Fruit fly (Drosophila melanogaster): ENCODE data around the gene CG11030.

CG11030 gene

DNA sequence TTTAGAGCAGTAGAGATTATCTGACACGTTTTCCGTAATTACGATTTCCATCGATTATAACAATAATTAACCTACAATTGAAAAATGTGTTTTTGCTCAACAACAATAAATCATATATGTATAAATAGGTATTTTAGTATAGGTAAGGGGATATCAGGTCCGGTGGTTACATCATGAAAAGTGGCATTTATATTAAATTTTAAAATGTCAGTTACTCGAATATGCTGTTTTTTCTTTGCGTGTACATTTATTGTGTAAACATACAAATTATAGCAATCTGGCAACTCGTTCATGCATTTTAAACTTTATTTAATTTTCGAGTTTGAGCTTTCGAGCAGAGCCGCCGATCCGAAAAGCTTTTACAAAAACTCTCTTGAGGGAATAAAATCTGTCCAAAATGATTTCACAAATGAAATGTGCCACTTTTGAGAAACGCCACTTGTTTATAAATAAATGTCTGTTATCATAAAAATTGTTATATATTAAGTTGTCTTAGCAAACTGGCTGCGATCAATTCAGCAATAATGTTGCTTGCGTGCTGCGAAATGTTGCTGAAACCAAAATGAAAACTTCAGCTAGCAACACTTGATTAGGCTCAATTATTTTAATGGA is 19.2 kb downstream of the CG11030 start (continued):
- TF ChIP-seq fkh (GFP tag; optimal IDR thresholded peaks at IDR 0.05): no peak
- TF ChIP-seq spab (GFP tag; optimal IDR thresholded peaks at IDR 0.05): no peak
- TF ChIP-seq Eip93F (GFP tag; optimal IDR thresholded peaks at IDR 0.05): no peak
- peak; percentile 3 for TF ChIP-seq Sox14 (GFP tag; optimal IDR thresholded peaks at IDR 0.05)
- TF ChIP-seq Lpt (GFP tag; optimal IDR thresholded peaks at IDR 0.05): peak; percentile 36
- TF ChIP-seq esn (GFP tag; optimal IDR thresholded peaks at IDR 0.05): peak; percentile 49
- TF ChIP-seq Ets21C (GFP tag; optimal IDR thresholded peaks at IDR 0.05): no peak
- TF ChIP-seq CG1621 (tag; optimal IDR thresholded peaks at IDR 0.05): no peak
- TF ChIP-seq Hr39 (GFP tag; optimal IDR thresholded peaks at IDR 0.05): peak; percentile 27
- no peak for TF ChIP-seq vri (GFP tag; optimal IDR thresholded peaks at IDR 0.05)
- peak; percentile 49 for TF ChIP-seq lz (GFP tag; optimal IDR thresholded peaks at IDR 0.05)
- TF ChIP-seq Sox102F (GFP tag; optimal IDR thresholded peaks at IDR 0.05): peak; percentile 18
- no peak for TF ChIP-seq ss (GFP tag; optimal IDR thresholded peaks at IDR 0.05)
- TF ChIP-seq CG10669 (GFP tag; optimal IDR thresholded peaks at IDR 0.05): peak; percentile 9
- TF ChIP-seq Blimp-1 (GFP tag; optimal IDR thresholded peaks at IDR 0.05): no peak
- TF ChIP-seq CG6854 (GFP tag; optimal IDR thresholded peaks at IDR 0.05): no peak
- no peak for TF ChIP-seq Hr38 (GFP tag; optimal IDR thresholded peaks at IDR 0.05)
- peak; percentile 26 for TF ChIP-seq svp (GFP tag)
- TF ChIP-seq CG7368 (GFP tag; optimal IDR thresholded peaks at IDR 0.05): peak; percentile 37
- TF ChIP-seq Eip75B (GFP tag; optimal IDR thresholded peaks at IDR 0.05): peak; percentile 32
- peak; percentile 8 for TF ChIP-seq CG11902 (GFP tag; optimal IDR thresholded peaks at IDR 0.05)
- TF ChIP-seq CG3032 (tag; optimal IDR thresholded peaks at IDR 0.05): peak; percentile 13
- no peak for TF ChIP-seq CG9139 (GFP tag; optimal IDR thresholded peaks at IDR 0.05)
- TF ChIP-seq CG8119 (GFP tag; IDR thresholded peaks at IDR 0.05): 0 out of 3 replicates have a peak, but pooled peaks have one; percentile 40
- TF ChIP-seq CG11762 (GFP tag; optimal IDR thresholded peaks at IDR 0.05; ENCODE audit: insufficient read depth): no peak
- peak; percentile 74 for TF ChIP-seq CG6163 (GFP tag; IDR thresholded peaks at IDR 0.05)
- peak; percentile 88 for TF ChIP-seq Eip78C (GFP tag)
- TF ChIP-seq CG32006 (GFP tag; optimal IDR thresholded peaks at IDR 0.05): peak; percentile 52
- TF ChIP-seq CG15336 (GFP tag; IDR thresholded peaks at IDR 0.05): peak; percentile 52
- TF ChIP-seq acj6 (GFP tag; optimal IDR thresholded peaks at IDR 0.05): peak; percentile 5
- peak; percentile 57; the same call in 2 of the 3 replicates for TF ChIP-seq eg (GFP tag; IDR thresholded peaks at IDR 0.05)
- peak; percentile 28 for TF ChIP-seq achi (GFP tag; optimal IDR thresholded peaks at IDR 0.05)
- no peak for TF ChIP-seq Gug (GFP tag; IDR thresholded peaks at IDR 0.05)
- no peak for TF ChIP-seq CG4318 (GFP tag; optimal IDR thresholded peaks at IDR 0.05)
- TF ChIP-seq CG8319 (GFP tag; optimal IDR thresholded peaks at IDR 0.05): no peak
- no peak for TF ChIP-seq CG6808 (GFP tag; optimal IDR thresholded peaks at IDR 0.05)
- TF ChIP-seq Hr4 (GFP tag; optimal IDR thresholded peaks at IDR 0.05): peak; percentile 65
- peak; percentile 54 for TF ChIP-seq CG34406 (GFP tag; optimal IDR thresholded peaks at IDR 0.05)
- peak; percentile 28 for TF ChIP-seq Ets96B (tag; optimal IDR thresholded peaks at IDR 0.05)
- TF ChIP-seq net (GFP tag; optimal IDR thresholded peaks at IDR 0.05): peak; percentile 38
- TF ChIP-seq fd85E (GFP tag; optimal IDR thresholded peaks at IDR 0.05): no peak
- TF ChIP-seq CG3919 (GFP tag; optimal IDR thresholded peaks at IDR 0.05): peak; percentile 56

- no peak for TF ChIP-seq CG8319 (GFP tag; optimal IDR thresholded peaks at IDR 0.05)
- no peak for TF ChIP-seq CG6808 (GFP tag; optimal IDR thresholded peaks at IDR 0.05)
- TF ChIP-seq CG31627 (GFP tag; optimal IDR thresholded peaks at IDR 0.05): no peak
- no peak for TF ChIP-seq Blimp-1 (GFP tag; optimal IDR thresholded peaks at IDR 0.05)
- no peak for TF ChIP-seq vri (GFP tag; optimal IDR thresholded peaks at IDR 0.05)
- no peak for TF ChIP-seq topi (GFP tag; optimal IDR thresholded peaks at IDR 0.05)
- TF ChIP-seq Ets21C (GFP tag; optimal IDR thresholded peaks at IDR 0.05): no peak
- TF ChIP-seq Smox (GFP tag; optimal IDR thresholded peaks at IDR 0.05): no peak
- TF ChIP-seq Eip75B (GFP tag; optimal IDR thresholded peaks at IDR 0.05): no peak
- TF ChIP-seq dsx (GFP tag; optimal IDR thresholded peaks at IDR 0.05; ENCODE audit: poor library complexity, severe bottlenecking): no peak
- TF ChIP-seq CG6792 (GFP tag; optimal IDR thresholded peaks at IDR 0.05): no peak
- no peak for TF ChIP-seq svp (GFP tag)
These were observed 21.4 kb downstream of the CG11030 start, which contains the start of gene CG11029 for dm6 chr2L:5745857-5746256. Gene CG11029 (plus strand): TSS chr2L:5746157.

Measured in whole organism, prepupa.